Worm (Caenorhabditis elegans) whole organism, early embryonic: Measurements from ENCODE around the gene dsl-2.

Experiments used
- B0310.2 ChIP-seq: sonication (generic microtip); optimal IDR thresholded peaks from 2 replicates; lab custom pipeline; 2016; ENCODE audit warnings: mild to moderate bottlenecking, missing genetic modification characterization, missing compliant biosample characterization
- F13C5.2 ChIP-seq: sonication (generic microtip); optimal IDR thresholded peaks from 2 replicates; lab custom pipeline; 2017; ENCODE audit warnings: mild to moderate bottlenecking, missing genetic modification characterization, inconsistent platforms, missing compliant biosample characterization
- aly-1 ChIP-seq: sonication (generic microtip); optimal IDR thresholded peaks from 2 replicates; lab custom pipeline; 2016; ENCODE audit warnings: missing genetic modification characterization, missing compliant biosample characterization
- ama-1 ChIP-seq: fragments of 150-350 bp; optimal IDR thresholded peaks from 2 replicates; lab custom pipeline; 2014
- ceh-13 ChIP-seq: fragments of 200-800 bp; sonication (Bioruptor generic); optimal IDR thresholded peaks from 2 replicates; lab custom pipeline; 2018; ENCODE audit warnings: mild to moderate bottlenecking, missing genetic modification characterization, missing compliant biosample characterization
- ceh-36 ChIP-seq: sonication (generic microtip); optimal IDR thresholded peaks from 2 replicates; lab custom pipeline; 2016; ENCODE audit warnings: missing genetic modification characterization, inconsistent platforms, missing compliant biosample characterization
- ets-7 ChIP-seq: sonication (generic microtip); optimal IDR thresholded peaks from 2 replicates; lab custom pipeline; 2016; ENCODE audit warnings: missing genotype, missing genetic modification characterization, missing compliant biosample characterization
- flt-1 ChIP-seq: fragments of 200-800 bp; sonication (Bioruptor generic); IDR thresholded peaks from 2 replicates; pipeline ENCODE4 v1.3.6; 2022; ENCODE audit warnings: missing genetic modification characterization, missing compliant biosample characterization
- hmbx-1 ChIP-seq: sonication (generic microtip); optimal IDR thresholded peaks from 2 replicates; lab custom pipeline; 2016; ENCODE audit warnings: mild to moderate bottlenecking, missing genetic modification characterization, missing compliant biosample characterization
- hmg-4 ChIP-seq: fragments of 200-800 bp; sonication (Bioruptor generic); optimal IDR thresholded peaks from 2 replicates; lab custom pipeline; 2018; ENCODE audit warnings: mild to moderate bottlenecking, missing genetic modification characterization, missing compliant biosample characterization
- hnd-1 ChIP-seq: sonication (generic microtip); optimal IDR thresholded peaks from 2 replicates; lab custom pipeline; 2016; ENCODE audit warnings: missing genetic modification characterization, missing compliant biosample characterization
- pes-1 ChIP-seq: fragments of 200-800 bp; sonication (Bioruptor generic); IDR thresholded peaks from 2 replicates; pipeline ENCODE4 v1.3.6; 2022; ENCODE audit warnings: missing genetic modification reagents, missing genetic modification characterization, missing compliant biosample characterization
- scrt-1 ChIP-seq: fragments of 200-800 bp; sonication (Bioruptor generic); IDR thresholded peaks from 2 replicates; pipeline ENCODE4 v1.3.6; 2022; ENCODE audit warnings: missing genetic modification characterization, missing compliant biosample characterization
- sea-1 ChIP-seq: fragments of 200-800 bp; sonication (Bioruptor generic); conservative IDR thresholded peaks from 2 replicates; pipeline ENCODE4 v1.3.6; 2022; ENCODE audit warnings: missing genetic modification characterization, missing compliant biosample characterization
- tbx-11 ChIP-seq: fragments of 200-800 bp; sonication (Bioruptor generic); IDR thresholded peaks from 2 replicates; pipeline ENCODE4 v1.3.6; 2022; ENCODE audit warnings: missing genetic modification characterization, missing compliant biosample characterization
- tbx-37 ChIP-seq: fragments of 200-800 bp; sonication (Bioruptor generic); conservative IDR thresholded peaks from 2 replicates; pipeline ENCODE4 v1.3.6; 2022; ENCODE audit warnings: missing genetic modification reagents, missing genetic modification characterization, missing compliant biosample characterization
- tra-4 ChIP-seq: sonication (generic microtip); optimal IDR thresholded peaks from 2 replicates; lab custom pipeline; 2017; ENCODE audit warnings: missing genetic modification characterization, missing compliant biosample characterization

Gene dsl-2

ce11 chrIV:1221167-1221566, 16.4 kb upstream of the dsl-2 start, which contains the start of gene W09G12.10:
TSS of gene W09G12.10 (minus strand) at chrIV:1221287.
- TF ChIP-seq aly-1 (tag; lab: Kevin White, UChicago) (no peak), tbx-37 (GFP tag; lab: Robert Waterston, UW) (no peak), ets-7 (no peak)

ce11 chrIV:1217265-1217664, 12.5 kb upstream of the dsl-2 start:
- TF ChIP-seq ceh-36 (tag; lab: Kevin White, UChicago): peak; percentile 72

ce11 chrIV:1216290-1216689, 11.5 kb upstream of the dsl-2 start, which contains the start of gene W09G12.9:
TSS of gene W09G12.9 (plus strand) at chrIV:1216590.
- TF ChIP-seq ama-1 (lab: Kevin White, UChicago): no peak
- TF ChIP-seq ets-7: no peak
- no peak for TF ChIP-seq F13C5.2
- TF ChIP-seq hmbx-1: no peak

- TF ChIP-seq ceh-13 (GFP tag; lab: Kevin White, UChicago) (no peak), scrt-1 (GFP tag; lab: Robert Waterston, UW) (no peak), tra-4 (no peak), F13C5.2 (no peak), tbx-37 (GFP tag; lab: Robert Waterston, UW) (no peak), ceh-36 (tag; lab: Kevin White, UChicago) (no peak), ets-7 (no peak), sea-1 (GFP tag; lab: Robert Waterston, UW) (no peak), pes-1 (no peak)
Observed at ce11 chrIV:1215536-1215935, 10.8 kb upstream of the dsl-2 start.

- no peak for TF ChIP-seq sea-1 (GFP tag; lab: Robert Waterston, UW)
- no peak for TF ChIP-seq flt-1
- no peak for TF ChIP-seq ceh-13 (GFP tag; lab: Kevin White, UChicago)
- TF ChIP-seq aly-1 (tag; lab: Kevin White, UChicago): no peak
- no peak for TF ChIP-seq ets-7
- TF ChIP-seq tbx-11 (GFP tag; lab: Robert Waterston, UW): no peak
- TF ChIP-seq scrt-1 (GFP tag; lab: Robert Waterston, UW): no peak
- TF ChIP-seq hmg-4 (GFP tag; lab: Kevin White, UChicago): no peak
- TF ChIP-seq hnd-1 (tag; lab: Kevin White, UChicago): no peak
- TF ChIP-seq ama-1 (lab: Kevin White, UChicago): no peak
- no peak for TF ChIP-seq ceh-36 (tag; lab: Kevin White, UChicago)
- TF ChIP-seq tra-4: no peak
Observed at ce11 chrIV:1213192-1213591, 8.4 kb upstream of the dsl-2 start.

- TF ChIP-seq tbx-11 (GFP tag; lab: Robert Waterston, UW) (no peak), sea-1 (GFP tag; lab: Robert Waterston, UW) (no peak), flt-1 (no peak), hmbx-1 (no peak), tbx-37 (GFP tag; lab: Robert Waterston, UW) (no peak)
Observed at ce11 chrIV:1212357-1212756, 7.6 kb upstream of the dsl-2 start.

- TF ChIP-seq ets-7 (no peak), sea-1 (GFP tag; lab: Robert Waterston, UW) (no peak), tra-4 (no peak), tbx-37 (GFP tag; lab: Robert Waterston, UW) (no peak), flt-1 (no peak), pes-1 (no peak), ama-1 (lab: Kevin White, UChicago) (no peak), scrt-1 (GFP tag; lab: Robert Waterston, UW) (no peak), hmbx-1 (no peak), hnd-1 (tag; lab: Kevin White, UChicago) (no peak), ceh-36 (tag; lab: Kevin White, UChicago) (no peak), B0310.2 (tag; lab: Kevin White, UChicago) (no peak), hmg-4 (GFP tag; lab: Kevin White, UChicago) (no peak), aly-1 (tag; lab: Kevin White, UChicago) (no peak), ceh-13 (GFP tag; lab: Kevin White, UChicago) (no peak)
Observed at ce11 chrIV:1211902-1212301, 7.1 kb upstream of the dsl-2 start.

- TF ChIP-seq hmg-4 (GFP tag; lab: Kevin White, UChicago) (no peak), ceh-36 (tag; lab: Kevin White, UChicago) (no peak), tbx-11 (GFP tag; lab: Robert Waterston, UW) (no peak), ama-1 (lab: Kevin White, UChicago) (no peak), F13C5.2 (no peak), B0310.2 (tag; lab: Kevin White, UChicago) (no peak), aly-1 (tag; lab: Kevin White, UChicago) (no peak), sea-1 (GFP tag; lab: Robert Waterston, UW) (no peak), pes-1 (no peak), scrt-1 (GFP tag; lab: Robert Waterston, UW) (no peak), ceh-13 (GFP tag; lab: Kevin White, UChicago) (no peak), tra-4 (no peak), flt-1 (no peak), hmbx-1 (no peak), ets-7 (no peak), hnd-1 (tag; lab: Kevin White, UChicago) (no peak), tbx-37 (GFP tag; lab: Robert Waterston, UW) (no peak)
Observed at ce11 chrIV:1209813-1210212, 5.0 kb upstream of the dsl-2 start.

- TF ChIP-seq B0310.2 (tag; lab: Kevin White, UChicago) (no peak), tbx-37 (GFP tag; lab: Robert Waterston, UW) (no peak), hmbx-1 (no peak), scrt-1 (GFP tag; lab: Robert Waterston, UW) (no peak), ceh-13 (GFP tag; lab: Kevin White, UChicago) (no peak), ama-1 (lab: Kevin White, UChicago) (no peak), F13C5.2 (no peak), tra-4 (no peak), ceh-36 (tag; lab: Kevin White, UChicago) (no peak), hnd-1 (tag; lab: Kevin White, UChicago) (no peak), aly-1 (tag; lab: Kevin White, UChicago) (no peak)
Observed at ce11 chrIV:1209320-1209719, 4.5 kb upstream of the dsl-2 start.
